Worm (Caenorhabditis elegans) whole organism, L1 larva: ENCODE results near the gene srxa-13.

Source experiments
- aha-1 ChIP-seq: fragments of 150-350 bp; optimal IDR thresholded peaks from 2 replicates; lab custom pipeline; 2014; ENCODE audit warnings: missing biosample characterization, missing genetic modification characterization
- aly-2 ChIP-seq: fragments of 150-350 bp; optimal IDR thresholded peaks from 2 replicates; lab custom pipeline; 2014; ENCODE audit warnings: missing biosample characterization, missing genetic modification characterization
- egl-27 ChIP-seq, 2 experiments: fragments of 150-350 bp in 1 of 2; sonication (generic microtip); optimal IDR thresholded peaks; 3 replicates each; lab custom pipeline; 2017 to 2018; ENCODE audit warnings: missing biosample characterization in 2 of 2, missing genetic modification characterization in 2 of 2, missing genetic modification reagents in 2 of 2
- lsy-2 ChIP-seq, 2 experiments: fragments of 150-350 bp; optimal IDR thresholded peaks; 2 replicates each; lab custom pipeline; 2014; ENCODE audit warnings: missing biosample characterization in 2 of 2, missing genetic modification characterization in 2 of 2
- nhr-47 ChIP-seq: sonication (generic microtip); optimal IDR thresholded peaks from 2 replicates; lab custom pipeline; 2016; ENCODE audit warnings: mild to moderate bottlenecking, missing genetic modification characterization, moderate library complexity, missing compliant biosample characterization
- nhr-90 ChIP-seq: sonication (generic microtip); optimal IDR thresholded peaks from 2 replicates; lab custom pipeline; 2016; ENCODE audit warnings: mild to moderate bottlenecking, missing genetic modification characterization, missing compliant biosample characterization; ENCODE audit not compliant: poor library complexity
- pax-3 ChIP-seq: fragments of 200-800 bp; sonication (Bioruptor generic); optimal IDR thresholded peaks from 2 replicates; lab custom pipeline; 2018; ENCODE audit warnings: mild to moderate bottlenecking, missing genetic modification characterization, moderate library complexity, missing compliant biosample characterization
- skn-1 ChIP-seq: fragments of 150-350 bp; optimal IDR thresholded peaks from 2 replicates; lab custom pipeline; 2014; ENCODE audit warnings: missing biosample characterization, missing genetic modification characterization

DNA sequence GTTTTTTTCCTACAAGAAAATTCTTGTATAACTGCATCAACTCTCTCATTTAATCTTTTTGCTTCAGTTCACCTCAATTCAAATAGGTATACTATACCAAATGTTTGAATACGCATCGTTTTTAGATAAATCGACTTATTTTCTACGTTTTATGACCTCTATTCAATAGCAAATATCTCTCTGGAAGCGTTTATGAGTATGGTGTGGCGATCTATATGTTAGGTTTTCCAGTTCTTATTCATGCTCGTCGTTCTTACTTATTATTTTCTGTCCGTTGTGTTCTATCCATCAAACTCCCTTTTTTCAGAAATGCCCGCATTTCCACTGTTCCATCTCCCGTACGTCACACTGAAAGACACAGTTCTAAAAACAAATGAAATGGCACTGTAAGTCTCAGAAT lies 49.0 kb upstream of the srxa-13 start, which contains the start of gene T22G5.3:
- no peak for TF ChIP-seq nhr-90
- TF ChIP-seq egl-27 (tag; optimal IDR thresholded peaks at IDR 0.05; lab: Kevin White, UChicago): no peak
- no peak for TF ChIP-seq pax-3 (tag; lab: Kevin White, UChicago)
- no peak for TF ChIP-seq aha-1 (tag; lab: Kevin White, UChicago)
- no peak for TF ChIP-seq lsy-2 (tag; optimal IDR thresholded peaks at IDR 0.05; lab: Kevin White, UChicago)
- TF ChIP-seq aly-2 (tag; lab: Kevin White, UChicago): no peak
- TF ChIP-seq skn-1: no peak
- TF ChIP-seq nhr-47 (tag; lab: Kevin White, UChicago): no peak
